Fruit fly (Drosophila melanogaster): ENCODE measurements around the gene CG46318.

DNA sequence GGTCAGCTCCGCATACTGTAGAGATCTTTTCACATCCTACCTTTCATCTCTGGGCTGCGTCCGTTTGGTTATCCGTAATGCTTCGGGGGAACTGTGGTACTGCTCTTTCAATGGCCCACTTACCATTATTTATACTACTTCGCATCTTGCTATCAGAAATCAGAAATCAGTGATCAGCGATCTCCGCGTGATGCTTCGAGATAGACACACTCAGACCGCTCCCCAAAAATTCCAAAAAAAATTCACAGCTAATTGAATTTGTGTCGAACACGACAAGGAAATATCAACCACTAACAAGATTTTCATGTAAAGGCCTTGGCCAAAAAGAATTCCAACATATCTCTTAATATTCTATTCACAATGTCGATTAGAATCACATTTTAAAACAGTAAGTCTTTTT is 48.0 kb downstream of the CG46318 start, which contains the start of gene CG7715:
- no peak for TF ChIP-seq CG7101 (tag; optimal IDR thresholded peaks at IDR 0.05)
- TF ChIP-seq pad (GFP tag; optimal IDR thresholded peaks at IDR 0.05), result no peak
- no peak for TF ChIP-seq Hr96 (GFP tag; optimal IDR thresholded peaks at IDR 0.05)
